Worm (Caenorhabditis elegans): ENCODE data around the gene T05C1.2.

DNA sequence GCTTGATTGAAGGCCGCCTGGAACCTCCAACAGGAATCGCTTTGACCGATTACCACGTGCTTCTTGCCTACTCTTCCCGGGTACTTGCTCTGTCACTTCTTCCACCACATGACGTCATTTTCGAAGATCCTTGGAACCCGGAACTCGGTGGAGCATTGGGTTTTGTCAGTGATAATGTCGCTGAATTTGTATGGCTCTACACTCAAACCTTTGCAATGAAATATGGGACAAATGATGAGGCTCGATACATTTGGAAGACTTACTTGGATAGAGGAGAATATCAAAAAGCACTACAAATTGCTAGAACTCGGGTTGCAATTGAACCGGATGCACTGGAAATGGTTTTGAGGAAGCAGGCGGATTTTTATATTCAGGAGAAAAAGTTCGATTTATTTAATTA is 19.1 kb downstream of the T05C1.2 start:
- no peak for TF ChIP-seq snpc-4 (tag; optimal IDR thresholded peaks at IDR 0.05)
- TF ChIP-seq ceh-16 (tag; optimal IDR thresholded peaks at IDR 0.05), result no peak
- no peak for TF ChIP-seq mdl-1 (tag; optimal IDR thresholded peaks at IDR 0.05)
- TF ChIP-seq nfya-1 (tag; optimal IDR thresholded peaks at IDR 0.05; ENCODE audit: insufficient read depth), result no peak
- TF ChIP-seq R02D3.7 (tag; optimal IDR thresholded peaks at IDR 0.05), result no peak
- no peak for TF ChIP-seq elt-1 (tag; optimal IDR thresholded peaks at IDR 0.05)
- no peak for TF ChIP-seq nhr-12 (tag; optimal IDR thresholded peaks at IDR 0.05)
- no peak for TF ChIP-seq ama-1 (optimal IDR thresholded peaks at IDR 0.05)
- TF ChIP-seq nhr-77 (tag; optimal IDR thresholded peaks at IDR 0.05), result no peak
- no peak for TF ChIP-seq nhr-237 (tag; optimal IDR thresholded peaks at IDR 0.05)
- TF ChIP-seq jun-1 (tag; optimal IDR thresholded peaks at IDR 0.05), result no peak
- no peak for TF ChIP-seq nhr-25 (tag; optimal IDR thresholded peaks at IDR 0.05)
- TF ChIP-seq elt-2 (tag; optimal IDR thresholded peaks at IDR 0.05), result no peak

Measured in whole organism, L3 larva.